Worm (Caenorhabditis elegans) whole organism, mixed stage, embryonic: ENCODE data around the gene npp-24.

ENCODE experiments used
- elt-3 ChIP-seq: fragments of 150-350 bp; optimal IDR thresholded peaks from 2 replicates; lab custom pipeline; 2014; ENCODE audit warnings: missing biosample characterization, missing genetic modification characterization
- hlh-1 ChIP-seq: fragments of 150-350 bp; optimal IDR thresholded peaks from 2 replicates; lab custom pipeline; 2014; ENCODE audit warnings: missing biosample characterization, missing genetic modification reagents, missing genetic modification characterization
- lsy-2 ChIP-seq: fragments of 150-350 bp; optimal IDR thresholded peaks from 2 replicates; lab custom pipeline; 2014; ENCODE audit warnings: missing biosample characterization, missing genetic modification characterization
- nhr-28 ChIP-seq: fragments of 150-350 bp; optimal IDR thresholded peaks from 2 replicates; lab custom pipeline; 2014; ENCODE audit warnings: missing biosample characterization, missing genetic modification characterization
- pha-4 ChIP-seq: fragments of 150-350 bp; optimal IDR thresholded peaks from 2 replicates; lab custom pipeline; 2018; ENCODE audit warnings: missing biosample characterization, missing genetic modification reagents, missing genetic modification characterization
- snpc-4 ChIP-seq: fragments of 150-350 bp; optimal IDR thresholded peaks from 2 replicates; lab custom pipeline; 2014; ENCODE audit warnings: missing biosample characterization, missing genetic modification characterization
- unc-39 ChIP-seq: fragments of 150-350 bp; optimal IDR thresholded peaks from 2 replicates; lab custom pipeline; 2014; ENCODE audit warnings: missing biosample characterization, missing genetic modification characterization
- unc-62 ChIP-seq: fragments of 150-350 bp; optimal IDR thresholded peaks from 2 replicates; lab custom pipeline; 2014; ENCODE audit warnings: missing biosample characterization, missing genetic modification reagents, missing genetic modification characterization

DNA sequence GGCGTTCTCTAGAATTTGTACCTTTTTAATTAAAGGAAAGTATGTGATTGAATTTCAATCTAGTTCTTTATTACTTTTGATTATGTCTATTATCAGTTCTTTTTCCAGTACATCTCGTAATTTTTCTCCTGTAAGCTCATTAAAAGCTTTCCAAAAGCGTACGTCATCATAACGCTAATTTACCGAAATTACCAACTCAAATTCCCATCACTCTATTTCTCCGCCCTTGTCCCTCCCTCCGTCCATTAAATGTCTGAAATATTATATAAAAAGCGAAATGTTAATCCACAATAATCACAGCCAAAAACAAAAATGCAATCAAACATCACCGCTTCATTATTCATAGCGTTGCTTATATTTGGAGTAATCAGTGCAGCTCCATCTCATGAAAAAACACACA is 48.6 kb downstream of the npp-24 start, which contains the start of gene ins-12:
- TF ChIP-seq lsy-2 (no peak), hlh-1 (no peak), snpc-4 (no peak), pha-4 (tag; lab: Kevin White, UChicago) (no peak), unc-62 (GFP tag; lab: Kevin White, UChicago) (no peak), nhr-28 (tag; lab: Kevin White, UChicago) (no peak), unc-39 (tag; lab: Kevin White, UChicago) (no peak), elt-3 (tag; lab: Kevin White, UChicago) (no peak)
